Worm (Caenorhabditis elegans): ENCODE results near the gene clec-221.

clec-221 gene

ce11 chrV:10932411-10932810, 21.8 kb downstream of the clec-221 start, which contains the start of gene F58B4.5:
Gene F58B4.5 (plus strand): TSS chrV:10932693.
- TF ChIP-seq nhr-80 (tag; optimal IDR thresholded peaks at IDR 0.05) (peak; percentile 92), F33H1.4 (GFP tag; IDR thresholded peaks at IDR 0.05) (no peak)

DNA sequence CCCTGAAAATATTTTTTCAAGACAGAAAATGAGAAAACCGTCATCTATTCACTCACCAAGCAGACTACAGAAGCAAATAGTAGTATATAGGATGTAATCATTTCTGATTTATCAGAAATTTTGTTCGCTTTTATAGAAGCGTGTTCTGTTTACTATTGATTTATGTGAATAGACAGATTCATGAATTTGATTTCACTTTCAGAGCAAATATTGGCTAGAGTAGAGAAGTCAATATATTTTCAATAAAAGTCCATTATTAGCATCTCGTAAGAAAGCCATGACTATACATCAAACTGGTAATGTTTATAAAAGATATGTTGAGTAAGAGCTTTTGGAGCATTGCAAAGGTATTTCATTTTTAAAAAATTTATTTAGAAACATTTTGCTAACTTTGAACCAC, 23.0 kb downstream of the clec-221 start, which contains the start of gene scvp-1:
TSS of gene scvp-1 (minus strand) at position 101 of the 400 bp plus-strand sequence.
- no peak for TF ChIP-seq F33H1.4 (GFP tag; IDR thresholded peaks at IDR 0.05)
- TF ChIP-seq ztf-22 (GFP tag; optimal IDR thresholded peaks at IDR 0.05) = no peak
- TF ChIP-seq snpc-1.1 (tag; optimal IDR thresholded peaks at IDR 0.05; ENCODE audit: insufficient read depth) = no peak
- TF ChIP-seq Y79H2A.3 (GFP tag; conservative IDR thresholded peaks at IDR 0.05) = no peak
- TF ChIP-seq lsl-1 (GFP tag; optimal IDR thresholded peaks at IDR 0.05) = no peak
- no peak for TF ChIP-seq lir-1 (GFP tag; conservative IDR thresholded peaks at IDR 0.05)

- TF ChIP-seq ccch-3 (GFP tag; optimal IDR thresholded peaks at IDR 0.05) (no peak), B0261.1 (tag; optimal IDR thresholded peaks at IDR 0.05) (no peak), F23B12.7 (tag; optimal IDR thresholded peaks at IDR 0.05; ENCODE audit: insufficient read depth) (no peak)
Observed at ce11 chrV:10929511-10929910, 24.7 kb downstream of the clec-221 start, which contains the start of gene F58B4.3. Gene F58B4.3 (plus strand): TSS chrV:10929811.

DNA sequence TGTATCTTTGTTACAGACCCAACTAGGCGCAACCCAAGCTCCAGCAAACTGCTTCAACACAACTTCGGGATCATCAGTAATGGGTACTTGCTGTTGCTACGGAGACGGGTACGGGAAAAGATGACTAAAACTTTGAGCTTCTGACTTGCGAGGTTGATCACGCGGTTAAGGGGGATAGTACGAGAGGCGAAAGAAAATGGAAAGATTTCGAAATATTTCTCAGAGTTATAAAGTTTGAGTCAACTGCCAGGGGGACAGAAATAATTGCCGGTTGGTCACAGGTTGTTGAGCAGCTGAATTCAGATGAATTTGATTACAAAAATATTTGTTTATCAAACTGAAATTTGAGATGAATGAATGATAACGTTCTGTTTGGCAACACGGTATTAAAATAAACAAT, 28.6 kb downstream of the clec-221 start:
- TF ChIP-seq sdz-38 (tag; optimal IDR thresholded peaks at IDR 0.05) (no peak), madf-6 (GFP tag; IDR thresholded peaks at IDR 0.05) (no peak), ama-1 (optimal IDR thresholded peaks at IDR 0.05) (no peak), ama-1 (GFP tag; optimal IDR thresholded peaks at IDR 0.05) (no peak), attf-3 (GFP tag; conservative IDR thresholded peaks at IDR 0.05) (no peak)

ce11 chrV:10924731-10925130, 29.5 kb downstream of the clec-221 start, which contains the start of gene F58B4.6:
Gene F58B4.6 (plus strand): TSS chrV:10925031.
- TF ChIP-seq madf-8 (GFP tag; conservative IDR thresholded peaks at IDR 0.05) = no peak
- no peak for TF ChIP-seq zfh-2 (GFP tag; conservative IDR thresholded peaks at IDR 0.05)
- TF ChIP-seq snpc-1.3 (tag; optimal IDR thresholded peaks at IDR 0.05; ENCODE audit: insufficient read depth) = no peak
- TF ChIP-seq hlh-12 (tag; optimal IDR thresholded peaks at IDR 0.05) = no peak
- no peak for TF ChIP-seq die-1 (tag; optimal IDR thresholded peaks at IDR 0.05)
- TF ChIP-seq aptf-2 (GFP tag; conservative IDR thresholded peaks at IDR 0.05) = no peak
- TF ChIP-seq lsl-1 (GFP tag; optimal IDR thresholded peaks at IDR 0.05) = no peak
- no peak for TF ChIP-seq madf-6 (GFP tag; IDR thresholded peaks at IDR 0.05)
- TF ChIP-seq ztf-6 (GFP tag; IDR thresholded peaks at IDR 0.05) = no peak
- no peak for TF ChIP-seq ceh-79 (tag; optimal IDR thresholded peaks at IDR 0.05)
- TF ChIP-seq K12H6.12 (tag; optimal IDR thresholded peaks at IDR 0.05) = no peak

DNA sequence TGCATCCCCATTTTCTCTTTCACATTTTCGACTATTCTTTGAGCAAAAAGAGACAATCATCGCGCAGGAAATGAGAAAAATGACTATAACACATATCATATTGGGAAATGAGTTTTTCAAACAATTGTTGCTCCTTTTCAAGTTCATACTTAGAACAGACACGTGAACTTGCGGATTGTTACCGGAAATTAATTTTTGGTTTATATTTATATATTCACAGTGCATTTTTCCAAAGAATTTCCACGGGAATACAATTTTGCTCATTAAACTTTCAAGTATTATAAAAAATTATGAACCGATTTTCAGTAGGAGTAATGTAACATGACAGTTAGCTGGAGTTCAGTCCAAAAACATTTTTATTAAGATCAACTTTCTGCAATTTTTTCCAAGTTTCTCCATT, 31.0 kb downstream of the clec-221 start, which contains the start of gene F58B4.7:
TSS of gene F58B4.7 (minus strand) at position 101 of the 400 bp plus-strand sequence.
- no peak for TF ChIP-seq ceh-58 (GFP tag; IDR thresholded peaks at IDR 0.05)
- TF ChIP-seq ztf-25 (GFP tag; IDR thresholded peaks at IDR 0.05) = no peak
- no peak for TF ChIP-seq nhr-120 (GFP tag; IDR thresholded peaks at IDR 0.05)
- TF ChIP-seq madf-6 (GFP tag; IDR thresholded peaks at IDR 0.05) = no peak
- no peak for TF ChIP-seq let-526 (GFP tag; IDR thresholded peaks at IDR 0.05)
- no peak for TF ChIP-seq sea-2 (GFP tag; IDR thresholded peaks at IDR 0.05)
- no peak for TF ChIP-seq repo-1 (tag; optimal IDR thresholded peaks at IDR 0.05)
- TF ChIP-seq T26A5.8 (tag; optimal IDR thresholded peaks at IDR 0.05) = no peak
- TF ChIP-seq mes-4 (tag; optimal IDR thresholded peaks at IDR 0.05) = no peak
- TF ChIP-seq ceh-100 (GFP tag; IDR thresholded peaks at IDR 0.05) = no peak
